Worm (Caenorhabditis elegans) whole organism, midembryonic: ENCODE results near the gene nep-20.

Source experiments
- T22C8.4 ChIP-seq: fragments of 200-800 bp; sonication (Bioruptor generic); IDR thresholded peaks from 2 replicates; pipeline ENCODE4 v1.3.6; 2022; ENCODE audit warnings: missing genetic modification characterization, missing compliant biosample characterization
- cog-1 ChIP-seq: sonication (generic microtip); optimal IDR thresholded peaks from 2 replicates; lab custom pipeline; 2016; ENCODE audit warnings: missing genetic modification characterization, missing compliant biosample characterization
- flt-1 ChIP-seq: fragments of 200-800 bp; sonication (Bioruptor generic); IDR thresholded peaks from 2 replicates; pipeline ENCODE4 v1.3.6; 2022; ENCODE audit warnings: missing genetic modification characterization, missing compliant biosample characterization
- klf-2 ChIP-seq: fragments of 200-800 bp; sonication (Bioruptor generic); conservative IDR thresholded peaks from 2 replicates; pipeline ENCODE4 v1.3.6; 2022; ENCODE audit warnings: missing genetic modification reagents, missing genetic modification characterization, missing compliant biosample characterization
- med-1 ChIP-seq: sonication (generic microtip); optimal IDR thresholded peaks from 2 replicates; lab custom pipeline; 2017; ENCODE audit warnings: missing genetic modification characterization, mild to moderate bottlenecking, missing compliant biosample characterization, antibody characterized with exemption, missing genetic modification reagents; ENCODE audit not compliant: insufficient read depth
- ref-1 ChIP-seq: fragments of 200-800 bp; sonication (Bioruptor generic); conservative IDR thresholded peaks from 2 replicates; pipeline ENCODE4 v1.3.6; 2022; ENCODE audit warnings: missing genetic modification reagents, missing genetic modification characterization, missing compliant biosample characterization
- tab-1 ChIP-seq: fragments of 200-800 bp; sonication (Bioruptor generic); IDR thresholded peaks from 2 replicates; pipeline ENCODE4 v1.3.6; 2022; ENCODE audit warnings: missing genetic modification characterization, missing compliant biosample characterization
- ztf-23 ChIP-seq: fragments of 200-800 bp; sonication (Bioruptor generic); IDR thresholded peaks from 2 replicates; pipeline ENCODE4 v1.3.6; 2022; ENCODE audit warnings: missing genetic modification reagents, missing genetic modification characterization, missing compliant biosample characterization
- ztf-29 ChIP-seq: fragments of 200-800 bp; sonication (Bioruptor generic); IDR thresholded peaks from 2 replicates; pipeline ENCODE4 v1.3.6; 2022; ENCODE audit warnings: missing genetic modification reagents, missing genetic modification characterization, missing compliant biosample characterization

DNA sequence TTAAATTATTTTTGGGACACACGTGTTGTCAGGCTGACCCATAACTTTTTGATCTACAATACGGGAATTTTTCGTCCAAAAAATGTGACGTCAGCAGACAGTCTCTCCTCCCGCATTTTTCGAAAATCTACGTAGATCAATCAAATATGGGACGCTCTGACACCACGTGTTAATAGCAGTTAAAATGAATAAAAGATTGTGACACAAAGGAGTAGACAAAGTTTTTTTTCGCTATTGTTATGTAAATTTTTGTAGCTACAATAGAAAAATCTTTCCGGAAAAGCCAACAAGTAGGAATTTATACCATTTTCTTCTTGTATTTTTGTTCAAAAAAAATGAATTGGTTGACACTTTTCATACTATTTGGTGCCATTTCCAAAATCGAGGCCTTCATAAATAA, 46.0 kb upstream of the nep-20 start, which contains the start of gene C16C8.27:
- TF ChIP-seq klf-2 (GFP tag; lab: Robert Waterston, UW) (no peak), T22C8.4 (GFP tag; lab: Robert Waterston, UW) (no peak), ref-1 (GFP tag; lab: Robert Waterston, UW) (no peak), tab-1 (GFP tag; lab: Robert Waterston, UW) (no peak), med-1 (no peak), ztf-23 (GFP tag; lab: Robert Waterston, UW) (no peak), cog-1 (tag; lab: Kevin White, UChicago) (no peak), ztf-29 (GFP tag; lab: Robert Waterston, UW) (no peak), flt-1 (no peak)
